Fruit fly (Drosophila melanogaster): Measurements from ENCODE around the gene GCS1.

Gene GCS1

DNA sequence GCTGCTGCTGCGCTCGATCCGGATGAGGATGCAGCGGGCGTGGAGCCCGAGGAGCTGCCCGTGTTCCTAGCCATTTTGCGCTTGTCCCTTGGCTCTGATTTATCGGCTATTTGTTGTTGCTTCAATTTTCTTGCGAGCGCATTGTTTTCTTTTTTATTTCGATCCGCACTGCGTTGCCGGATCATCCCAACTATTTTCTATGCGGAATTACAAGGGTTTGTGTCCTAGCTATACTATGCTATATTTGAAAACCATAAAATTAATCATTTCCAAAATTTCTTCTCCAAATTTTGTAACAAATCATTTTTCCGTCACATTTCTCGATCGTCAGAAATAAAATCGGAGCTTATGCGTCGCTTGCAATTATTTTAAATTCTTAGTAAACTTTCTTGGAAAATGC is at the start of gene GCS1, which contains the start of gene CG11756 (continued):
- TF ChIP-seq Rx (GFP tag; IDR thresholded peaks at IDR 0.05) (no peak), bab2 (GFP tag; optimal IDR thresholded peaks at IDR 0.05) (no peak), Usf (GFP tag; optimal IDR thresholded peaks at IDR 0.05) (no peak), Atf6 (GFP tag; IDR thresholded peaks at IDR 0.05) (no peak), CG17385 (GFP tag; optimal IDR thresholded peaks at IDR 0.05) (no peak), CG12769 (tag; optimal IDR thresholded peaks at IDR 0.05) (no peak), CG9437 (GFP tag; optimal IDR thresholded peaks at IDR 0.05) (no peak), slbo (GFP tag; IDR thresholded peaks at IDR 0.05) (no peak), CG4404 (GFP tag; IDR thresholded peaks at IDR 0.05) (no peak), CG31388 (GFP tag; optimal IDR thresholded peaks at IDR 0.05) (no peak), ind (GFP tag; optimal IDR thresholded peaks at IDR 0.05) (no peak), Lpt (GFP tag; optimal IDR thresholded peaks at IDR 0.05) (no peak), psq (GFP tag; optimal IDR thresholded peaks at IDR 0.05) (no peak), B-H2 (GFP tag; optimal IDR thresholded peaks at IDR 0.05) (no peak), phol (tag; optimal IDR thresholded peaks at IDR 0.05) (peak; percentile 17), schlank (tag; optimal IDR thresholded peaks at IDR 0.05) (no peak), Abd-B (GFP tag; optimal IDR thresholded peaks at IDR 0.05) (peak; percentile 32), CG11695 (GFP tag; IDR thresholded peaks at IDR 0.05) (no peak), zfh1 (GFP tag; IDR thresholded peaks at IDR 0.05) (no peak), crp (GFP tag; optimal IDR thresholded peaks at IDR 0.05) (no peak), CG4854 (GFP tag; optimal IDR thresholded peaks at IDR 0.05) (no peak), CG6689 (GFP tag; IDR thresholded peaks at IDR 0.05) (peak; percentile 65), grau (tag; optimal IDR thresholded peaks at IDR 0.05) (no peak), Bteb2 (GFP tag; optimal IDR thresholded peaks at IDR 0.05) (no peak), Ets65A (GFP tag) (no peak), Trl (optimal IDR thresholded peaks at IDR 0.05) (no peak), Trl (GFP tag; optimal IDR thresholded peaks at IDR 0.05) (no peak), Poxn (GFP tag; IDR thresholded peaks at IDR 0.05) (no peak), z (GFP tag; IDR thresholded peaks at IDR 0.05) (no peak), CG31224 (GFP tag; IDR thresholded peaks at IDR 0.05) (no peak), dysf (GFP tag; IDR thresholded peaks at IDR 0.05) (no peak), p53 (GFP tag; optimal IDR thresholded peaks at IDR 0.05) (no peak), CG1647 (GFP tag; optimal IDR thresholded peaks at IDR 0.05) (no peak), Sox100B (GFP tag; optimal IDR thresholded peaks at IDR 0.05) (no peak), CG10543 (GFP tag; optimal IDR thresholded peaks at IDR 0.05) (no peak), CG7928 (GFP tag; optimal IDR thresholded peaks at IDR 0.05) (no peak), pfk (GFP tag; optimal IDR thresholded peaks at IDR 0.05) (no peak), Opbp (GFP tag; IDR thresholded peaks at IDR 0.05; ENCODE audit: partially characterized antibody) (no peak), CG14860 (GFP tag; IDR thresholded peaks at IDR 0.05; ENCODE audit: partially characterized antibody) (no peak), CG15696 (tag; optimal IDR thresholded peaks at IDR 0.05) (no peak), HmgD (GFP tag; optimal IDR thresholded peaks at IDR 0.05) (no peak), CG13287 (GFP tag; IDR thresholded peaks at IDR 0.05; ENCODE audit: partially characterized antibody) (0 out of 2 replicates have a peak, but pooled peaks have one; percentile 25), CHES-1-like (GFP tag; optimal IDR thresholded peaks at IDR 0.05) (peak; percentile 3), cas (GFP tag; IDR thresholded peaks at IDR 0.05) (no peak), D (optimal IDR thresholded peaks at IDR 0.05) (no peak), D (GFP tag; optimal IDR thresholded peaks at IDR 0.05) (no peak), gro (GFP tag; optimal IDR thresholded peaks at IDR 0.05) (no peak), Dek (tag; optimal IDR thresholded peaks at IDR 0.05) (no peak), gsb-n (tag; optimal IDR thresholded peaks at IDR 0.05) (no peak), Dref (GFP tag; IDR thresholded peaks at IDR 0.05) (peak; percentile 37), Camta (GFP tag; optimal IDR thresholded peaks at IDR 0.05) (no peak), CG17829 (tag; optimal IDR thresholded peaks at IDR 0.05) (peak; percentile 2), CG13296 (GFP tag; optimal IDR thresholded peaks at IDR 0.05) (no peak)
